Worm (Caenorhabditis elegans) whole organism, late embryonic: Measurements from ENCODE around the gene sto-6.

Source experiments
- ceh-14 ChIP-seq: sonication (generic microtip); optimal IDR thresholded peaks from 2 replicates; lab custom pipeline; 2016; ENCODE audit warnings: missing genotype, missing genetic modification characterization, missing compliant biosample characterization
- che-1 ChIP-seq: sonication (generic microtip); optimal IDR thresholded peaks from 2 replicates; lab custom pipeline; 2016; ENCODE audit warnings: mild to moderate bottlenecking, missing genetic modification characterization, missing compliant biosample characterization
- dve-1 ChIP-seq: sonication (generic microtip); optimal IDR thresholded peaks from 2 replicates; lab custom pipeline; 2017; ENCODE audit warnings: antibody characterized with exemption, mild to moderate bottlenecking, missing genetic modification characterization, missing compliant biosample characterization
- elt-2 ChIP-seq: sonication (generic microtip); optimal IDR thresholded peaks from 2 replicates; lab custom pipeline; 2016; ENCODE audit warnings: missing genetic modification reagents, missing genetic modification characterization, missing compliant biosample characterization
- fkh-10 ChIP-seq: fragments of 150-350 bp; optimal IDR thresholded peaks from 2 replicates; lab custom pipeline; 2014; ENCODE audit warnings: missing biosample characterization, missing genetic modification reagents, missing genetic modification characterization
- hlh-6 ChIP-seq: sonication (generic microtip); optimal IDR thresholded peaks from 2 replicates; lab custom pipeline; 2016; ENCODE audit warnings: missing genotype, missing genetic modification characterization, missing compliant biosample characterization
- hlh-8 ChIP-seq: sonication (generic microtip); optimal IDR thresholded peaks from 2 replicates; lab custom pipeline; 2016; ENCODE audit warnings: missing genotype, missing genetic modification characterization, missing compliant biosample characterization
- nhr-11 ChIP-seq: fragments of 150-350 bp; optimal IDR thresholded peaks from 2 replicates; lab custom pipeline; 2014; ENCODE audit warnings: missing biosample characterization, missing genetic modification characterization
- pat-9 ChIP-seq: fragments of 200-800 bp; sonication (Bioruptor generic); optimal IDR thresholded peaks from 2 replicates; lab custom pipeline; 2018; ENCODE audit warnings: mild to moderate bottlenecking, missing genetic modification characterization, moderate library complexity, missing compliant biosample characterization
- pqm-1 ChIP-seq: sonication (generic microtip); optimal IDR thresholded peaks from 2 replicates; lab custom pipeline; 2016; ENCODE audit warnings: missing genetic modification characterization, missing compliant biosample characterization
- rnt-1 ChIP-seq: sonication (generic microtip); optimal IDR thresholded peaks from 2 replicates; lab custom pipeline; 2016; ENCODE audit warnings: missing genetic modification characterization, missing compliant biosample characterization
- sox-2 ChIP-seq: fragments of 200-800 bp; sonication (Bioruptor generic); IDR thresholded peaks from 2 replicates; pipeline ENCODE4 v1.3.6; 2022; ENCODE audit warnings: missing genetic modification reagents, missing genetic modification characterization, missing compliant biosample characterization
- unc-86 ChIP-seq: sonication (generic microtip); optimal IDR thresholded peaks from 2 replicates; lab custom pipeline; 2016; ENCODE audit warnings: missing genetic modification characterization, missing compliant biosample characterization
- zip-5 ChIP-seq: sonication (generic microtip); optimal IDR thresholded peaks from 2 replicates; lab custom pipeline; 2016; ENCODE audit warnings: missing genetic modification characterization, missing compliant biosample characterization

- TF ChIP-seq hlh-6 (tag; lab: Kevin White, UChicago) (no peak), fkh-10 (GFP tag; lab: Kevin White, UChicago) (no peak), unc-86 (no peak), elt-2 (peak; percentile 24), hlh-8 (tag; lab: Kevin White, UChicago) (no peak), dve-1 (no peak), pat-9 (tag; lab: Kevin White, UChicago) (no peak), rnt-1 (tag; lab: Kevin White, UChicago) (no peak), nhr-11 (tag; lab: Kevin White, UChicago) (no peak), zip-5 (no peak), ceh-14 (no peak), che-1 (tag; lab: Kevin White, UChicago) (no peak), sox-2 (GFP tag; lab: Robert Waterston, UW) (no peak), pqm-1 (tag; lab: Kevin White, UChicago) (no peak)
Observed at ce11 chrX:11645517-11645916, 13.3 kb downstream of the sto-6 start.
